Worm (Caenorhabditis elegans): ENCODE results near the gene T19C4.1.

ce11 chrV:11198094-11198493, 48.6 kb downstream of the T19C4.1 start:
- no peak for TF ChIP-seq hlh-4 (tag; optimal IDR thresholded peaks at IDR 0.05)
- TF ChIP-seq Y116A8C.19 (tag; optimal IDR thresholded peaks at IDR 0.05; ENCODE audit: borderline replicate concordance), result no peak
- no peak for TF ChIP-seq lin-15B (tag; optimal IDR thresholded peaks at IDR 0.05)
- no peak for TF ChIP-seq mdl-1 (tag; optimal IDR thresholded peaks at IDR 0.05)

All from whole organism, L1 larva.